Fruit fly (Drosophila melanogaster) whole organism, embryonic: ENCODE results near the gene Hmr.

Experiments used
- CG16779 ChIP-seq: fragments of 200-800 bp; sonication (Bioruptor generic); IDR thresholded peaks from 2 replicates; pipeline ENCODE4 v1.3.6; 2022; ENCODE audit warnings: missing biosample characterization, missing genetic modification characterization
- CG2712 ChIP-seq: fragments of 200-800 bp; optimal IDR thresholded peaks from 3 replicates; lab custom pipeline; 2019; ENCODE audit warnings: missing biosample characterization, mild to moderate bottlenecking, missing genetic modification characterization, moderate library complexity
- CG3281 ChIP-seq: fragments of 200-800 bp; sonication (Bioruptor generic); optimal IDR thresholded peaks from 3 replicates; lab custom pipeline; 2017; ENCODE audit warnings: missing biosample characterization, mild to moderate bottlenecking, missing genetic modification characterization
- gfzf ChIP-seq: fragments of 200-800 bp; sonication (Bioruptor generic); optimal IDR thresholded peaks from 2 replicates; lab custom pipeline; 2016; ENCODE audit warnings: missing biosample characterization, mild to moderate bottlenecking, missing genetic modification characterization, moderate library complexity
- z ChIP-seq: fragments of 200-800 bp; sonication (Bioruptor generic); IDR thresholded peaks from 3 replicates; pipeline ENCODE4 v1.3.6; 2022; ENCODE audit warnings: missing biosample characterization, missing genetic modification characterization

DNA sequence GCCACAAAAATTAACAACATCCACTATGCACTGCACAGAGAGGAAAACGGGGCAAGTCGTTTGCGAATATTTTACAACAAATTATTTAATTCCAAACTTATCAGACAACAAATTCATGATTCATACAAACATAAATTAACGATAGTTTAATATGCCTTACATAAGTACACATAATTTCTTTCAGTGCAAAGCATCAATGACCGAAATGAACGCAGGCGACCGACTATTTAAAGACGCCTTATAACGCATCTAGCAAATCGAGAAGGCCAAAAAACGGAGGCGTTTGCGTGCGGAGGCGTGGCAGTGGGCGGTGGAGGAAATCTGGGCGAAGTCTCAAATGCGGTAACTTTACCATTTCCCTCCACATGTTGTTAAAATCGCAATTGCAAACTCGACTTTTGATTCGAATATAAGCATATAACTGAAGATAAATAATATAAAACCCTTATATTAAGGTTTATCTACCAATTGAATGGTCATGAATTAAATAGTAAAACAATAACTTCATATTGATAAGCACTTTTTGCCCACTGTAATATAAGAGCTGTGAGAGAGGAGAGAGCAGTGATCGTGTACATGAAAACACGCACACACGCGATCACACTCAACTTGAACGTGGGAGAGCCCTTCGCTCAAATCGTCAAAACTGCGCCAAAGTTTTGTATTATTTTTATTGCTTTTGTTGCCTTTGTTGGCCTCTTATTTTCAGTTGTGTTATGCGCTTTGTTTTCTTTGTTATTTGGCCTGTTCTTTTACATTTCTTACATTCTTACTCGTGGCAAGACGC is 48.4 kb downstream of the Hmr start:
- peak; percentile 2 for TF ChIP-seq gfzf (GFP tag; lab: Kevin White, UChicago)
- TF ChIP-seq CG16779 (GFP tag; lab: Robert Waterston, UW): 0 out of 2 replicates have a peak, but pooled peaks have one; percentile 14
- no peak for TF ChIP-seq z (GFP tag; lab: Robert Waterston, UW)
- peak; percentile 93 for TF ChIP-seq CG2712 (tag; lab: Kevin White, UChicago)
- peak; percentile 85 for TF ChIP-seq CG3281 (GFP tag; lab: Kevin White, UChicago)
